Worm (Caenorhabditis elegans) whole organism, mixed stage, embryonic: ENCODE results near the gene F14B8.4.

ENCODE experiments used
- M03D4.4 ChIP-seq: sonication (generic microtip); optimal IDR thresholded peaks from 2 replicates; lab custom pipeline; 2017; ENCODE audit warnings: mild to moderate bottlenecking, missing genetic modification characterization, missing compliant biosample characterization
- bed-3 ChIP-seq: fragments of 200-800 bp; sonication (Bioruptor generic); optimal IDR thresholded peaks from 3 replicates; lab custom pipeline; 2018; ENCODE audit warnings: mild to moderate bottlenecking, missing genetic modification characterization, moderate library complexity, missing compliant biosample characterization
- blmp-1 ChIP-seq: fragments of 150-350 bp; optimal IDR thresholded peaks from 2 replicates; lab custom pipeline; 2014; ENCODE audit warnings: missing biosample characterization, missing genetic modification characterization
- ceh-39 ChIP-seq: fragments of 150-350 bp; optimal IDR thresholded peaks from 2 replicates; lab custom pipeline; 2014; ENCODE audit warnings: missing biosample characterization, missing genetic modification characterization
- ceh-43 ChIP-seq: fragments of 200-800 bp; sonication (Bioruptor generic); optimal IDR thresholded peaks from 2 replicates; lab custom pipeline; 2018; ENCODE audit warnings: mild to moderate bottlenecking, missing genetic modification characterization, moderate library complexity, missing compliant biosample characterization
- ceh-83 ChIP-seq: fragments of 200-800 bp; sonication (Bioruptor generic); optimal IDR thresholded peaks from 2 replicates; lab custom pipeline; 2018; ENCODE audit warnings: mild to moderate bottlenecking, missing genetic modification characterization, missing compliant biosample characterization
- ces-1 ChIP-seq: fragments of 150-350 bp; optimal IDR thresholded peaks from 2 replicates; lab custom pipeline; 2014; ENCODE audit warnings: missing biosample characterization, missing genetic modification reagents, missing genetic modification characterization
- drap-1 ChIP-seq: fragments of 200-800 bp; sonication (Bioruptor generic); optimal IDR thresholded peaks from 3 replicates; lab custom pipeline; 2018; ENCODE audit warnings: mild to moderate bottlenecking, missing genetic modification characterization, missing compliant biosample characterization
- elt-1 ChIP-seq: sonication (generic microtip); optimal IDR thresholded peaks from 2 replicates; lab custom pipeline; 2017; ENCODE audit warnings: missing genetic modification characterization, mild to moderate bottlenecking, missing compliant biosample characterization, antibody characterized with exemption, moderate library complexity, borderline replicate concordance; ENCODE audit not compliant: insufficient read depth
- elt-3 ChIP-seq: fragments of 150-350 bp; optimal IDR thresholded peaks from 2 replicates; lab custom pipeline; 2014; ENCODE audit warnings: missing biosample characterization, missing genetic modification characterization
- flh-1 ChIP-seq: fragments of 200-800 bp; sonication (Bioruptor generic); optimal IDR thresholded peaks from 2 replicates; lab custom pipeline; 2018; ENCODE audit warnings: mild to moderate bottlenecking, missing genetic modification characterization, moderate library complexity, missing compliant biosample characterization
- ham-2 ChIP-seq: fragments of 200-800 bp; sonication (Bioruptor generic); optimal IDR thresholded peaks from 2 replicates; lab custom pipeline; 2018; ENCODE audit warnings: mild to moderate bottlenecking, missing genetic modification characterization, missing compliant biosample characterization
- lin-13 ChIP-seq: fragments of 150-350 bp; optimal IDR thresholded peaks from 2 replicates; lab custom pipeline; 2014; ENCODE audit warnings: missing biosample characterization, missing genetic modification characterization
- lin-32 ChIP-seq: fragments of 200-800 bp; sonication (Bioruptor generic); optimal IDR thresholded peaks from 2 replicates; lab custom pipeline; 2018; ENCODE audit warnings: mild to moderate bottlenecking, missing genetic modification characterization, missing compliant biosample characterization
- lsy-2 ChIP-seq: fragments of 150-350 bp; optimal IDR thresholded peaks from 2 replicates; lab custom pipeline; 2014; ENCODE audit warnings: missing biosample characterization, missing genetic modification characterization
- mep-1 ChIP-seq: fragments of 150-350 bp; optimal IDR thresholded peaks from 2 replicates; lab custom pipeline; 2017; ENCODE audit warnings: missing biosample characterization, missing genetic modification reagents, missing genetic modification characterization, inconsistent platforms
- mls-2 ChIP-seq: sonication (generic microtip); optimal IDR thresholded peaks from 2 replicates; lab custom pipeline; 2016; ENCODE audit warnings: mild to moderate bottlenecking, missing genetic modification characterization, moderate library complexity, missing compliant biosample characterization
- nhr-12 ChIP-seq: fragments of 150-350 bp; optimal IDR thresholded peaks from 2 replicates; lab custom pipeline; 2014; ENCODE audit warnings: missing biosample characterization, missing genetic modification characterization
- nhr-2 ChIP-seq: fragments of 150-350 bp; optimal IDR thresholded peaks from 2 replicates; lab custom pipeline; 2014; ENCODE audit warnings: missing biosample characterization, missing genetic modification characterization
- nhr-237 ChIP-seq: fragments of 150-350 bp; optimal IDR thresholded peaks from 2 replicates; lab custom pipeline; 2014; ENCODE audit warnings: missing biosample characterization, missing genetic modification characterization
- nhr-28 ChIP-seq: fragments of 150-350 bp; optimal IDR thresholded peaks from 2 replicates; lab custom pipeline; 2014; ENCODE audit warnings: missing biosample characterization, missing genetic modification characterization
- nhr-76 ChIP-seq: sonication (generic microtip); optimal IDR thresholded peaks from 2 replicates; lab custom pipeline; 2017; ENCODE audit warnings: missing biosample characterization, missing genetic modification characterization
- pha-4 ChIP-seq: fragments of 150-350 bp; optimal IDR thresholded peaks from 2 replicates; lab custom pipeline; 2018; ENCODE audit warnings: missing biosample characterization, missing genetic modification reagents, missing genetic modification characterization
- sem-2 ChIP-seq: fragments of 200-800 bp; sonication (Bioruptor generic); optimal IDR thresholded peaks from 2 replicates; lab custom pipeline; 2018; ENCODE audit warnings: mild to moderate bottlenecking, missing genetic modification characterization, missing compliant biosample characterization
- snpc-4 ChIP-seq: fragments of 150-350 bp; optimal IDR thresholded peaks from 2 replicates; lab custom pipeline; 2014; ENCODE audit warnings: missing biosample characterization, missing genetic modification characterization
- sptf-1 ChIP-seq: sonication (generic microtip); optimal IDR thresholded peaks from 2 replicates; lab custom pipeline; 2017; ENCODE audit warnings: mild to moderate bottlenecking, missing genetic modification characterization, moderate library complexity, missing compliant biosample characterization
- tbx-8 ChIP-seq: fragments of 200-800 bp; sonication (Bioruptor generic); optimal IDR thresholded peaks from 2 replicates; lab custom pipeline; 2018; ENCODE audit warnings: mild to moderate bottlenecking, missing genetic modification characterization, moderate library complexity, missing compliant biosample characterization
- unc-120 ChIP-seq: sonication (generic microtip); optimal IDR thresholded peaks from 2 replicates; lab custom pipeline; 2017; ENCODE audit warnings: missing genetic modification characterization, missing compliant biosample characterization; ENCODE audit not compliant: poor library complexity, severe bottlenecking
- unc-39 ChIP-seq: fragments of 150-350 bp; optimal IDR thresholded peaks from 2 replicates; lab custom pipeline; 2014; ENCODE audit warnings: missing biosample characterization, missing genetic modification characterization
- unc-62 ChIP-seq: fragments of 150-350 bp; optimal IDR thresholded peaks from 2 replicates; lab custom pipeline; 2014; ENCODE audit warnings: missing biosample characterization, missing genetic modification reagents, missing genetic modification characterization
- zip-8 ChIP-seq: fragments of 150-350 bp; optimal IDR thresholded peaks from 2 replicates; lab custom pipeline; 2014; ENCODE audit warnings: missing biosample characterization, missing genetic modification characterization
- ztf-11 ChIP-seq: fragments of 150-350 bp; optimal IDR thresholded peaks from 2 replicates; lab custom pipeline; 2014; ENCODE audit warnings: missing biosample characterization, missing genetic modification characterization

The F14B8.4 gene

ce11 chrX:6866900-6867299 is 32.8 kb downstream of the F14B8.4 start:
- no peak for TF ChIP-seq unc-62 (GFP tag; lab: Kevin White, UChicago)
- no peak for TF ChIP-seq sptf-1 (tag; lab: Kevin White, UChicago)
- TF ChIP-seq nhr-28 = no peak
- TF ChIP-seq nhr-2 = no peak
- no peak for TF ChIP-seq lsy-2 (tag; lab: Kevin White, UChicago)
- no peak for TF ChIP-seq ceh-39 (tag; lab: Kevin White, UChicago)
- TF ChIP-seq snpc-4 (tag; lab: Kevin White, UChicago) = no peak
- no peak for TF ChIP-seq drap-1 (GFP tag; lab: Kevin White, UChicago)
- no peak for TF ChIP-seq lin-32 (GFP tag; lab: Kevin White, UChicago)
- TF ChIP-seq zip-8 (tag; lab: Kevin White, UChicago) = no peak
- no peak for TF ChIP-seq mep-1
- no peak for TF ChIP-seq nhr-237 (tag; lab: Kevin White, UChicago)
- TF ChIP-seq ces-1 (GFP tag; lab: Kevin White, UChicago) = no peak
- TF ChIP-seq tbx-8 = no peak
- TF ChIP-seq flh-1 (GFP tag; lab: Kevin White, UChicago) = no peak
- no peak for TF ChIP-seq ceh-83 (GFP tag; lab: Kevin White, UChicago)
- TF ChIP-seq bed-3 (GFP tag; lab: Kevin White, UChicago) = no peak
- no peak for TF ChIP-seq lin-13 (tag; lab: Kevin White, UChicago)
- TF ChIP-seq elt-1 (tag; lab: Kevin White, UChicago) = no peak

ce11 chrX:6865839-6866238 is 33.9 kb downstream of the F14B8.4 start, which contains the start of gene odr-10:
TSS of gene odr-10 (minus strand) at chrX:6865939.
- TF ChIP-seq unc-39 (tag; lab: Kevin White, UChicago) (no peak), blmp-1 (tag; lab: Kevin White, UChicago) (no peak), mls-2 (tag; lab: Kevin White, UChicago) (no peak), elt-1 (tag; lab: Kevin White, UChicago) (no peak), flh-1 (GFP tag; lab: Kevin White, UChicago) (no peak), ztf-11 (tag; lab: Kevin White, UChicago) (no peak), nhr-76 (tag; lab: Kevin White, UChicago) (no peak), ceh-43 (no peak), sem-2 (GFP tag; lab: Kevin White, UChicago) (no peak), unc-62 (GFP tag; lab: Kevin White, UChicago) (no peak), ceh-83 (GFP tag; lab: Kevin White, UChicago) (no peak)

- TF ChIP-seq mls-2 (tag; lab: Kevin White, UChicago) = no peak
- TF ChIP-seq unc-39 (tag; lab: Kevin White, UChicago) = no peak
- TF ChIP-seq pha-4 (tag; lab: Kevin White, UChicago) = no peak
- TF ChIP-seq unc-62 (GFP tag; lab: Kevin White, UChicago) = no peak
- TF ChIP-seq M03D4.4 (tag; lab: Kevin White, UChicago) = no peak
- no peak for TF ChIP-seq tbx-8
- TF ChIP-seq elt-1 (tag; lab: Kevin White, UChicago) = no peak
- no peak for TF ChIP-seq ces-1 (GFP tag; lab: Kevin White, UChicago)
- no peak for TF ChIP-seq ceh-83 (GFP tag; lab: Kevin White, UChicago)
- TF ChIP-seq mep-1 = no peak
- TF ChIP-seq elt-3 (tag; lab: Kevin White, UChicago) = no peak
- TF ChIP-seq ceh-43 = no peak
- no peak for TF ChIP-seq ham-2 (GFP tag; lab: Kevin White, UChicago)
- TF ChIP-seq ztf-11 (tag; lab: Kevin White, UChicago) = no peak
- TF ChIP-seq nhr-28 = no peak
- TF ChIP-seq blmp-1 (tag; lab: Kevin White, UChicago) = no peak
- TF ChIP-seq snpc-4 (tag; lab: Kevin White, UChicago) = no peak
- no peak for TF ChIP-seq unc-120
Observed at ce11 chrX:6863032-6863431, 36.7 kb downstream of the F14B8.4 start, which contains the start of gene nep-4. TSS of gene nep-4 (minus strand) at chrX:6863424.

- TF ChIP-seq snpc-4 (tag; lab: Kevin White, UChicago) (no peak), sem-2 (GFP tag; lab: Kevin White, UChicago) (no peak), unc-120 (no peak), ceh-43 (no peak), ceh-83 (GFP tag; lab: Kevin White, UChicago) (no peak), nhr-12 (tag; lab: Kevin White, UChicago) (no peak), elt-3 (tag; lab: Kevin White, UChicago) (no peak), nhr-28 (no peak), sptf-1 (tag; lab: Kevin White, UChicago) (no peak), nhr-2 (no peak), tbx-8 (no peak), ceh-39 (tag; lab: Kevin White, UChicago) (no peak), unc-62 (GFP tag; lab: Kevin White, UChicago) (no peak), nhr-76 (tag; lab: Kevin White, UChicago) (no peak), nhr-237 (tag; lab: Kevin White, UChicago) (no peak), mls-2 (tag; lab: Kevin White, UChicago) (no peak), ces-1 (GFP tag; lab: Kevin White, UChicago) (no peak), pha-4 (tag; lab: Kevin White, UChicago) (no peak)
Observed at ce11 chrX:6861564-6861963, 38.2 kb downstream of the F14B8.4 start.
